Worm (Caenorhabditis elegans) whole organism, late embryonic: Measurements from ENCODE around the gene set-26.

Experiments used
- C08G9.2 ChIP-seq: sonication (generic microtip); optimal IDR thresholded peaks from 2 replicates; lab custom pipeline; 2016; ENCODE audit warnings: mild to moderate bottlenecking, missing genetic modification characterization, moderate library complexity, missing compliant biosample characterization
- T23F11.4 ChIP-seq: fragments of 200-800 bp; sonication (Bioruptor generic); optimal IDR thresholded peaks from 2 replicates; lab custom pipeline; 2018; ENCODE audit warnings: mild to moderate bottlenecking, missing genetic modification characterization, missing compliant biosample characterization
- ama-1 ChIP-seq: fragments of 150-350 bp; optimal IDR thresholded peaks from 2 replicates; lab custom pipeline; 2014
- ceh-19 ChIP-seq: fragments of 200-800 bp; sonication (Bioruptor generic); optimal IDR thresholded peaks from 2 replicates; lab custom pipeline; 2018; ENCODE audit warnings: mild to moderate bottlenecking, missing genetic modification characterization, missing compliant biosample characterization
- ceh-31 ChIP-seq: sonication (generic microtip); optimal IDR thresholded peaks from 2 replicates; lab custom pipeline; 2016; ENCODE audit warnings: missing genetic modification characterization, missing compliant biosample characterization
- dmd-4 ChIP-seq: sonication (generic microtip); optimal IDR thresholded peaks from 2 replicates; lab custom pipeline; 2016; ENCODE audit warnings: borderline replicate concordance, missing genetic modification characterization, missing compliant biosample characterization
- eyg-1 ChIP-seq: sonication (generic microtip); optimal IDR thresholded peaks from 2 replicates; lab custom pipeline; 2016; ENCODE audit warnings: missing genotype, missing genetic modification characterization, missing compliant biosample characterization
- fkh-10 ChIP-seq: fragments of 150-350 bp; optimal IDR thresholded peaks from 2 replicates; lab custom pipeline; 2014; ENCODE audit warnings: missing biosample characterization, missing genetic modification reagents, missing genetic modification characterization
- nfya-1 ChIP-seq: sonication (generic microtip); optimal IDR thresholded peaks from 2 replicates; lab custom pipeline; 2017; ENCODE audit warnings: missing genetic modification characterization, mild to moderate bottlenecking, missing compliant biosample characterization, antibody characterized with exemption, moderate library complexity
- nhr-232 ChIP-seq: sonication (generic microtip); optimal IDR thresholded peaks from 2 replicates; lab custom pipeline; 2016; ENCODE audit warnings: missing genetic modification characterization, missing compliant biosample characterization
- pqm-1 ChIP-seq: sonication (generic microtip); optimal IDR thresholded peaks from 2 replicates; lab custom pipeline; 2016; ENCODE audit warnings: missing genetic modification characterization, missing compliant biosample characterization
- tbx-2 ChIP-seq: sonication (generic microtip); optimal IDR thresholded peaks from 2 replicates; lab custom pipeline; 2016; ENCODE audit warnings: missing genetic modification characterization, missing compliant biosample characterization

The set-26 gene

ce11 chrIV:16601599-16601998 is 54.1 kb downstream of the set-26 start:
- no peak for TF ChIP-seq tbx-2 (tag; lab: Kevin White, UChicago)
- TF ChIP-seq ceh-19 (GFP tag; lab: Kevin White, UChicago): no peak
- TF ChIP-seq nfya-1 (tag; lab: Kevin White, UChicago): no peak
- no peak for TF ChIP-seq pqm-1
- no peak for TF ChIP-seq dmd-4 (tag; lab: Kevin White, UChicago)
- TF ChIP-seq T23F11.4 (GFP tag; lab: Kevin White, UChicago): no peak
- TF ChIP-seq fkh-10 (GFP tag; lab: Kevin White, UChicago): no peak
- no peak for TF ChIP-seq ceh-31
- no peak for TF ChIP-seq ama-1 (lab: Kevin White, UChicago)
- no peak for TF ChIP-seq C08G9.2
- TF ChIP-seq eyg-1 (tag; lab: Kevin White, UChicago): no peak
- TF ChIP-seq nhr-232 (tag; lab: Kevin White, UChicago): no peak
- TF ChIP-seq, all 69 proteins: peak for 0
